Fruit fly (Drosophila melanogaster) whole organism, prepupa: ENCODE measurements around the gene PMP34.
A peak's percentile ranks its signal among the peaks of the same experiment; 100 is the strongest.

Experiments used
- Blimp-1 ChIP-seq: fragments of 200-800 bp; sonication (Bioruptor generic); optimal IDR thresholded peaks from 3 replicates; lab custom pipeline; 2017; ENCODE audit warnings: missing biosample characterization, missing genetic modification characterization, mild to moderate bottlenecking, moderate library complexity, missing genetic modification reagents
- CG11294 ChIP-seq: fragments of 200-800 bp; sonication (Bioruptor generic); IDR thresholded peaks from 2 replicates; pipeline ENCODE4 v1.3.6; 2022; ENCODE audit warnings: missing biosample characterization, missing genetic modification characterization
- CG11762 ChIP-seq: fragments of 200-800 bp; sonication (Bioruptor generic); optimal IDR thresholded peaks from 3 replicates; lab custom pipeline; 2016; ENCODE audit warnings: missing biosample characterization, missing genetic modification characterization; ENCODE audit not compliant: insufficient read depth
- CG15336 ChIP-seq: fragments of 200-800 bp; sonication (Bioruptor generic); IDR thresholded peaks from 2 replicates; pipeline ENCODE4 v1.3.6; 2022; ENCODE audit warnings: missing biosample characterization, missing genetic modification characterization
- CG16779 ChIP-seq: fragments of 200-800 bp; sonication (Bioruptor generic); optimal IDR thresholded peaks from 3 replicates; lab custom pipeline; 2017; ENCODE audit warnings: missing biosample characterization, mild to moderate bottlenecking, missing genetic modification characterization
- CG31627 ChIP-seq: fragments of 200-800 bp; sonication (Bioruptor generic); optimal IDR thresholded peaks from 3 replicates; lab custom pipeline; 2016; ENCODE audit warnings: missing biosample characterization, missing genetic modification characterization
- CG32006 ChIP-seq: fragments of 200-800 bp; sonication (Bioruptor generic); optimal IDR thresholded peaks from 3 replicates; lab custom pipeline; 2017; ENCODE audit warnings: missing biosample characterization, mild to moderate bottlenecking, missing genetic modification characterization
- CG34406 ChIP-seq: fragments of 200-800 bp; sonication (Bioruptor generic); optimal IDR thresholded peaks from 3 replicates; lab custom pipeline; 2016; ENCODE audit warnings: missing biosample characterization, missing genetic modification characterization
- CG3919 ChIP-seq: fragments of 200-800 bp; sonication (Bioruptor generic); optimal IDR thresholded peaks from 3 replicates; lab custom pipeline; 2016; ENCODE audit warnings: missing biosample characterization, missing genetic modification characterization
- CG6163 ChIP-seq: fragments of 200-800 bp; sonication (Bioruptor generic); IDR thresholded peaks from 3 replicates; pipeline ENCODE4 v1.3.6; 2022; ENCODE audit warnings: missing biosample characterization, missing genetic modification characterization
- CG6276 ChIP-seq: fragments of 200-800 bp; sonication (Bioruptor generic); optimal IDR thresholded peaks from 2 replicates; lab custom pipeline; 2017; ENCODE audit warnings: missing biosample characterization, mild to moderate bottlenecking, missing genetic modification characterization
- CG7368 ChIP-seq: fragments of 200-800 bp; sonication (Bioruptor generic); optimal IDR thresholded peaks from 3 replicates; lab custom pipeline; 2016; ENCODE audit warnings: missing biosample characterization, missing genetic modification characterization
- CG8119 ChIP-seq: fragments of 200-800 bp; sonication (Bioruptor generic); IDR thresholded peaks from 3 replicates; pipeline ENCODE4 v1.3.6; 2022; ENCODE audit warnings: missing biosample characterization, missing genetic modification characterization
- CG8319 ChIP-seq: fragments of 200-800 bp; sonication (Bioruptor generic); optimal IDR thresholded peaks from 3 replicates; lab custom pipeline; 2016; ENCODE audit warnings: missing biosample characterization, missing genetic modification characterization
- Eip78C ChIP-seq: fragments of 200-800 bp; sonication (Bioruptor generic); peaks from one replicate; lab custom pipeline; 2016; ENCODE audit warnings: missing biosample characterization, missing genetic modification characterization
- Eip93F ChIP-seq: fragments of 200-800 bp; sonication (Bioruptor generic); optimal IDR thresholded peaks from 2 replicates; lab custom pipeline; 2016; ENCODE audit warnings: missing biosample characterization, mild to moderate bottlenecking, missing genetic modification characterization
- Ets21C ChIP-seq: fragments of 200-800 bp; sonication (Bioruptor generic); optimal IDR thresholded peaks from 3 replicates; lab custom pipeline; 2016; ENCODE audit warnings: missing biosample characterization, missing genetic modification characterization
- Ets96B ChIP-seq: fragments of 200-800 bp; optimal IDR thresholded peaks from 2 replicates; lab custom pipeline; 2019; ENCODE audit warnings: missing biosample characterization, mild to moderate bottlenecking, missing genetic modification characterization, moderate library complexity
- Hr38 ChIP-seq: sonication (Bioruptor generic); optimal IDR thresholded peaks from 2 replicates; lab custom pipeline; 2016; ENCODE audit warnings: missing biosample characterization, missing genetic modification characterization
- Hr4 ChIP-seq: fragments of 200-800 bp; sonication (Bioruptor generic); optimal IDR thresholded peaks from 3 replicates; lab custom pipeline; 2016; ENCODE audit warnings: missing biosample characterization, missing genetic modification characterization
- Lpt ChIP-seq: fragments of 200-800 bp; sonication (Bioruptor generic); optimal IDR thresholded peaks from 3 replicates; lab custom pipeline; 2016; ENCODE audit warnings: missing biosample characterization, missing genetic modification characterization
- Met ChIP-seq: fragments of 200-800 bp; sonication (Bioruptor generic); optimal IDR thresholded peaks from 3 replicates; lab custom pipeline; 2016; ENCODE audit warnings: missing biosample characterization, missing genetic modification characterization
- OdsH ChIP-seq: fragments of 200-800 bp; sonication (Bioruptor generic); optimal IDR thresholded peaks from 3 replicates; lab custom pipeline; 2016; ENCODE audit warnings: missing biosample characterization, missing genetic modification characterization
- Smox ChIP-seq: fragments of 200-800 bp; sonication (Bioruptor generic); optimal IDR thresholded peaks from 3 replicates; lab custom pipeline; 2016; ENCODE audit warnings: missing biosample characterization, missing genetic modification characterization
- Sox102F ChIP-seq: fragments of 200-800 bp; sonication (Bioruptor generic); optimal IDR thresholded peaks from 2 replicates; lab custom pipeline; 2016; ENCODE audit warnings: missing biosample characterization, mild to moderate bottlenecking, missing genetic modification characterization
- Sox14 ChIP-seq: fragments of 200-800 bp; sonication (Bioruptor generic); optimal IDR thresholded peaks from 3 replicates; lab custom pipeline; 2016; ENCODE audit warnings: missing biosample characterization, missing genetic modification characterization
- Sox15 ChIP-seq: fragments of 200-800 bp; sonication (Bioruptor generic); optimal IDR thresholded peaks from 3 replicates; lab custom pipeline; 2016; ENCODE audit warnings: missing biosample characterization, missing genetic modification characterization
- acj6 ChIP-seq: fragments of 200-800 bp; sonication (Bioruptor generic); optimal IDR thresholded peaks from 3 replicates; lab custom pipeline; 2016; ENCODE audit warnings: missing biosample characterization, missing genetic modification characterization
- cyc ChIP-seq: fragments of 200-800 bp; sonication (Bioruptor generic); optimal IDR thresholded peaks from 3 replicates; lab custom pipeline; 2016; ENCODE audit warnings: missing biosample characterization, missing genetic modification characterization
- dac ChIP-seq: fragments of 200-800 bp; sonication (Bioruptor generic); optimal IDR thresholded peaks from 2 replicates; lab custom pipeline; 2017; ENCODE audit warnings: missing biosample characterization, mild to moderate bottlenecking, missing genetic modification characterization
- eg ChIP-seq: fragments of 200-800 bp; sonication (Bioruptor generic); IDR thresholded peaks from 3 replicates; pipeline ENCODE4 v1.3.6; 2022; ENCODE audit warnings: missing biosample characterization, missing genetic modification characterization
- esn ChIP-seq: fragments of 200-800 bp; sonication (Bioruptor generic); optimal IDR thresholded peaks from 2 replicates; lab custom pipeline; 2016; ENCODE audit warnings: missing biosample characterization, mild to moderate bottlenecking, missing genetic modification characterization, moderate library complexity
- lz ChIP-seq: fragments of 200-800 bp; sonication (Bioruptor generic); optimal IDR thresholded peaks from 3 replicates; lab custom pipeline; 2016; ENCODE audit warnings: missing biosample characterization, missing genetic modification characterization
- salr ChIP-seq, 2 experiments: fragments of 200-800 bp; sonication (Bioruptor generic); optimal IDR thresholded peaks; 3 replicates each; lab custom pipeline; 2016 to 2018; ENCODE audit warnings: missing biosample characterization in 2 of 2, missing genetic modification characterization in 2 of 2, mild to moderate bottlenecking in 1 of 2
- topi ChIP-seq: fragments of 200-800 bp; sonication (Bioruptor generic); optimal IDR thresholded peaks from 3 replicates; lab custom pipeline; 2016; ENCODE audit warnings: missing biosample characterization, missing genetic modification characterization
- vri ChIP-seq: fragments of 200-800 bp; sonication (Bioruptor generic); optimal IDR thresholded peaks from 3 replicates; lab custom pipeline; 2016; ENCODE audit warnings: missing biosample characterization, mild to moderate bottlenecking, missing genetic modification characterization

The PMP34 gene

DNA sequence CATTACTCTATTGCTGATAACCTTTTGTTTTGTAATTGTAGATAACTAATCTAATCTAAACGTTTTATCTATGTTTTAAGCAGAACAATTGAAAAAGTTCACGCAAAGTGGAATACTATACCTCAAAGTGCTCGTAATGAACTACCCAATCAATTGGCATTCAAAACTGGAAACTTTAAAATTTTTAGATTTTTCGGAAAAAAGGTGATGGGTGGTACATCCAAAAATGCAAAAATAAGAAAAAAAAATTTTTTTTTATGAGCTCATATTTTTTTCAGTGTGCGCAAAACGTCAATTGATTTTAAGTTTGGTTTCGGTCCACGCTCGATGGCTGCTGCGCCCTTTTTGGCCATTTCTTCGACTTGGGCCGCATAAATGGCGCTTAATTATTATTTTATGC, 8.0 kb upstream of the PMP34 start:
- TF ChIP-seq Smox (GFP tag; lab: Kevin White, UChicago) (no peak), dac (GFP tag; lab: Kevin White, UChicago) (no peak), CG15336 (GFP tag; lab: Robert Waterston, UW) (peak; percentile 46), vri (GFP tag; lab: Kevin White, UChicago) (no peak), Sox102F (GFP tag; lab: Kevin White, UChicago) (no peak), Lpt (no peak), CG8119 (GFP tag; lab: Robert Waterston, UW) (no peak), CG32006 (peak; percentile 41), Eip78C (GFP tag; lab: Kevin White, UChicago) (peak; percentile 75), Hr4 (GFP tag; lab: Kevin White, UChicago) (peak; percentile 61), CG11762 (GFP tag; lab: Kevin White, UChicago) (no peak), lz (GFP tag; lab: Kevin White, UChicago) (no peak), Ets96B (tag; lab: Kevin White, UChicago) (no peak), Hr38 (no peak), OdsH (GFP tag; lab: Kevin White, UChicago) (peak; percentile 35), CG16779 (tag; lab: Kevin White, UChicago) (no peak), Eip93F (GFP tag; lab: Kevin White, UChicago) (no peak), acj6 (GFP tag; lab: Kevin White, UChicago) (peak; percentile 31), Met (GFP tag; lab: Kevin White, UChicago) (no peak)

DNA sequence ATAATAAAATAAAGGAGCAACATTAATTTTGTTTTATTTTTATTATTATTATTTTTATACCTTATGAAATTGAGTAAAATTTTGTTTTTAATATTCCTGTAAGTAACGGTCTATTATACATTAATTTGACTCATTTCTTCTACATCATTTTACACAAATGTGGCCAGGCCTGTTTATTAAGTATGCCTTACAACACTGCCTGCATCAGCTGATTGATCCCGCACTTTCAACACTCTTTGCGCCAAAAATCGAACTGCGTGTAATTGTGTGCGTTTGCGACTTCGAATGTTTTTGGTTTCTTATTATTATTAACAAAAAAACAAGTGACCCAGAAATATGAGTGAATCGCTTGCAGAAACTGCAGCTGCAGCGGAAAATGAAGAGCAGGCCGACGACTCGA, 5.3 kb upstream of the PMP34 start, which contains the start of gene Claspin:
TSS of gene Claspin (plus strand) at position 185 of the 400 bp plus-strand sequence.
- TF ChIP-seq cyc (GFP tag; lab: Kevin White, UChicago) (peak; percentile 38), Sox15 (GFP tag; lab: Kevin White, UChicago) (peak; percentile 8), lz (GFP tag; lab: Kevin White, UChicago) (peak; percentile 33), CG8319 (GFP tag; lab: Kevin White, UChicago) (no peak), CG31627 (GFP tag; lab: Kevin White, UChicago) (peak; percentile 53), CG16779 (tag; lab: Kevin White, UChicago) (no peak), CG7368 (GFP tag; lab: Kevin White, UChicago) (no peak), CG34406 (GFP tag; lab: Kevin White, UChicago) (no peak), CG15336 (GFP tag; lab: Robert Waterston, UW) (no peak), esn (GFP tag; lab: Kevin White, UChicago) (peak; percentile 53)
- TF ChIP-seq, all 60 proteins: peak for 5

DNA sequence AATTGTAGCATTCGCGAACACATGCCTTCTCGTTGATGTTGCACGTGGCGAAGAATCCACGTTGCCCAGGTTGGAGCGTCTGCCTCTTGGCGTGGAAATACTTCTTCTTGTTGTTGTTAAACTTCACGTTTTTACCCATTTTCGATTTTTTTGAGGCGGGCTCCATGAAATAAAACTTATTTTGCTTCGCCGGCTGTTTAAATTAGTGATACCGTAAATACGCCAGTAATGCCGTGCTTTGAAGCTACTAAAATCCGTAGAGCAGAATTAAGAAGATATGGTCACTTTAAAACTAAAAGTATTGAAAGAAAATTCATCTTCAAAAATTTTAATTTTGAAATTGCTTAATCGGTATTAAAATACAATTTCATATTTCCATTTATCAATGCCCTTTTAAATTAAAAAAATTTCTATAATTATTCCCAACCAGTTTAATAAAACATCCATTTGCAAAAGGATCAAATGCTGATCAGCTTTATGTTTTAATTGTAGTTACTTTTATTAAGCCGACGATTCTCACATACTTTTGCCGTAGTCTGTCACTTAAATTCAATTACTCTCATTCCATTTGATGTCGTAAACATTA, 3.6 kb downstream of the PMP34 start, which contains the start of gene CG15014:
TSS of gene CG15014 (minus strand) at position 228 of the 586 bp plus-strand sequence.
- TF ChIP-seq Ets21C (GFP tag; lab: Kevin White, UChicago) (no peak), dac (GFP tag; lab: Kevin White, UChicago) (no peak), eg (no peak), CG6276 (GFP tag; lab: Kevin White, UChicago) (no peak), Eip78C (GFP tag; lab: Kevin White, UChicago) (no peak), Sox14 (GFP tag; lab: Kevin White, UChicago) (no peak), acj6 (GFP tag; lab: Kevin White, UChicago) (no peak), salr (GFP tag; optimal IDR thresholded peaks at IDR 0.05; lab: Kevin White, UChicago) (no peak), Sox102F (GFP tag; lab: Kevin White, UChicago) (no peak), topi (GFP tag; lab: Kevin White, UChicago) (no peak), cyc (GFP tag; lab: Kevin White, UChicago) (no peak), CG3919 (GFP tag; lab: Kevin White, UChicago) (no peak), CG8119 (GFP tag; lab: Robert Waterston, UW) (no peak), CG11294 (GFP tag; lab: Robert Waterston, UW) (no peak), Blimp-1 (GFP tag; lab: Kevin White, UChicago) (no peak), CG6163 (GFP tag; lab: Robert Waterston, UW) (no peak), Eip93F (GFP tag; lab: Kevin White, UChicago) (no peak), lz (GFP tag; lab: Kevin White, UChicago) (no peak)
